Worm (Caenorhabditis elegans): ENCODE measurements around the gene ttm-1.

DNA sequence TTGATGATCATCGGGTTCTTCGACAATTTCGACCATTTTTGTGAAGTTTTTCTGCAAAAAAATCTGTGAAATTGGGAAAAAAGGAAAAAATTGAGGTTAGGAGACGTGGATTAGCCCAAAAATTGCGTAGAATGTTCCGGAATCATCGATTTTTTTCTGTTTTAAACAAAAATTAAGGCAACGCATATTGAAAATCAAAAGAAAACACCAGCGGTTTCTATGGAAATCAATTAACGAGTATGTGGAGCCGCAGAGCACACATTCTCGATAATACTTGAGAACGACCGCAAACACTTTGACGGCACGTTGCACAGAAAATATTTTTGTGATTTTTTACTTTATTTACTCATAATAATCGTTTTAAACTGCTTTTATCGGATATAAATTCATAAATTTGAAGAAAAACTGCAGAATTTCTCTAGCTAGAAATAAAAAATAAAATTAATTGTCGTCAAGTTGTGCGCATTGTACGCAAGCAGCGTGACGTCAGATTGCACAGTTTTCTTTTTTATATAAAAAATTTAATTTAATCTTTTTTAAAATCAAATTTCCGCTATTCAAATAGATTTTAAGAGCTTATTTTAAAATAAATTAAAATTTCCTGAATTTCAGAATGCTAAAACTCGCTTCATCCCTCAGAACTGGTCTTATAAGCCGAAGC, 40.7 kb downstream of the ttm-1 start, which contains the start of the genes npp-25 and mrps-10:
- no peak for TF ChIP-seq ZK546.5 (tag; optimal IDR thresholded peaks at IDR 0.05)
- TF ChIP-seq sea-2 (GFP tag; optimal IDR thresholded peaks at IDR 0.05): no peak

Measured in whole organism, L3 larva.